Worm (Caenorhabditis elegans): ENCODE results near the gene doxa-1.

DNA sequence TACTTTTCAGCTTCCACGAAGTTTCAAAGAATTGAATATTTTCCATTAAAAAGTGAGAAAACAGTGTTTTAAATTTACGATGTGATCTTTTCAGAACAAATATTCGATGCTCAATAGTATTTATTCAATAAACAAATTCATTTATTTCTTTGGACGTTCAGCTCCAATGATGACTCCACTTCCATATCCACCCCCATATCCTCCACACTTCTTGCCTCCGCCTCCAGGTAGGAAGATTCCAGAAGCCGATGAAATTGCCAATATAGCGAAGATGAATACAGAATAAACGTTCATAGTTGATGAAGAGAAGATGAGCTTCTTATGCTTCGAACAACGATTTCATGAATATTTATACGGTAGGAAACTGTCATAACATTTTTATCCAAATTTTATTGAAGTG is 8.3 kb downstream of the doxa-1 start, which contains the start of gene fip-3:
- TF ChIP-seq klf-2 (GFP tag; conservative IDR thresholded peaks at IDR 0.05) (no peak), tab-1 (GFP tag; IDR thresholded peaks at IDR 0.05) (no peak), flt-1 (GFP tag; IDR thresholded peaks at IDR 0.05) (no peak), ztf-29 (GFP tag; IDR thresholded peaks at IDR 0.05) (no peak), ztf-23 (GFP tag; IDR thresholded peaks at IDR 0.05) (no peak), ref-1 (GFP tag; conservative IDR thresholded peaks at IDR 0.05) (no peak), T22C8.4 (GFP tag; IDR thresholded peaks at IDR 0.05) (no peak), med-1 (GFP tag; optimal IDR thresholded peaks at IDR 0.05; ENCODE audit: insufficient read depth) (no peak), cog-1 (tag; optimal IDR thresholded peaks at IDR 0.05) (no peak)
